Worm (Caenorhabditis elegans) whole organism, young adult: ENCODE measurements around the gene F11A10.6.

Experiments used
- F10E7.11 ChIP-seq: sonication (generic microtip); optimal IDR thresholded peaks from 2 replicates; lab custom pipeline; 2017; ENCODE audit warnings: mild to moderate bottlenecking, missing genetic modification characterization, moderate library complexity, missing compliant biosample characterization
- ceh-27 ChIP-seq: fragments of 200-800 bp; sonication (Bioruptor generic); optimal IDR thresholded peaks from 2 replicates; lab custom pipeline; 2018; ENCODE audit warnings: mild to moderate bottlenecking, missing genetic modification characterization, moderate library complexity, missing compliant biosample characterization
- fkh-3 ChIP-seq: sonication (generic microtip); optimal IDR thresholded peaks from 2 replicates; lab custom pipeline; 2016; ENCODE audit warnings: mild to moderate bottlenecking, missing genetic modification characterization, missing compliant biosample characterization
- lin-26 ChIP-seq: fragments of 200-800 bp; sonication (Bioruptor generic); IDR thresholded peaks from 2 replicates; pipeline ENCODE4 v1.3.6; 2022; ENCODE audit warnings: missing genetic modification reagents, missing genetic modification characterization, missing compliant biosample characterization
- lin-35 ChIP-seq, 3 experiments: fragments of 150-350 bp in 2 of 3; sonication (generic microtip) in 1 of 3; optimal IDR thresholded peaks; 2 replicates each; lab custom pipeline; 2014 to 2018; ENCODE audit warnings: missing biosample characterization in 3 of 3, missing genetic modification characterization in 3 of 3, missing genetic modification reagents in 3 of 3
- lin-54 ChIP-seq: fragments of 200-800 bp; sonication (Bioruptor generic); optimal IDR thresholded peaks from 2 replicates; lab custom pipeline; 2018; ENCODE audit warnings: mild to moderate bottlenecking, missing genetic modification characterization, missing compliant biosample characterization
- pha-4 ChIP-seq: fragments of 150-350 bp; sonication (generic microtip); optimal IDR thresholded peaks from 2 replicates; lab custom pipeline; 2014; ENCODE audit warnings: missing biosample characterization, missing genetic modification reagents, missing genetic modification characterization
- sea-2 ChIP-seq: fragments of 200-800 bp; sonication (Bioruptor generic); IDR thresholded peaks from 2 replicates; pipeline ENCODE4 v1.3.6; 2022; ENCODE audit warnings: missing genetic modification characterization, missing compliant biosample characterization

- no peak for TF ChIP-seq lin-26 (GFP tag; lab: Robert Waterston, UW)
- no peak for TF ChIP-seq ceh-27 (GFP tag; lab: Kevin White, UChicago)
- no peak for TF ChIP-seq sea-2 (GFP tag; lab: Robert Waterston, UW)
- TF ChIP-seq fkh-3 (tag; lab: Kevin White, UChicago): no peak
- no peak for TF ChIP-seq lin-54 (GFP tag; lab: Kevin White, UChicago)
- TF ChIP-seq lin-35 (GFP tag; optimal IDR thresholded peaks at IDR 0.05; lab: Kevin White, UChicago): no peak
- TF ChIP-seq pha-4 (tag; lab: Kevin White, UChicago): no peak
- no peak for TF ChIP-seq F10E7.11 (tag; lab: Kevin White, UChicago)
These were observed 3.9 kb upstream of the F11A10.6 start, which contains the start of gene cpsf-4 for ce11 chrIV:12093384-12093783.
